Fruit fly (Drosophila melanogaster) whole organism, embryonic: Measurements from ENCODE around the gene CG34049.

Experiments used
- Antp ChIP-seq: fragments of 200-800 bp; sonication (Bioruptor generic); optimal IDR thresholded peaks from 3 replicates; lab custom pipeline; 2016; ENCODE audit warnings: missing biosample characterization, missing genetic modification characterization
- Asciz ChIP-seq: fragments of 200-800 bp; sonication (Bioruptor generic); optimal IDR thresholded peaks from 2 replicates; lab custom pipeline; 2017; ENCODE audit warnings: missing biosample characterization, mild to moderate bottlenecking, missing genetic modification characterization, missing genetic modification reagents
- CG14965 ChIP-seq: fragments of 200-800 bp; sonication (Bioruptor generic); optimal IDR thresholded peaks from 2 replicates; lab custom pipeline; 2016; ENCODE audit warnings: missing biosample characterization, missing genetic modification characterization, borderline replicate concordance
- CG1603 ChIP-seq: fragments of 200-800 bp; sonication (Bioruptor generic); optimal IDR thresholded peaks from 2 replicates; lab custom pipeline; 2019; ENCODE audit warnings: missing biosample characterization, mild to moderate bottlenecking, missing genetic modification characterization, moderate library complexity
- CG17186 ChIP-seq: fragments of 200-800 bp; sonication (Bioruptor generic); optimal IDR thresholded peaks from 3 replicates; lab custom pipeline; 2017; ENCODE audit warnings: missing biosample characterization, missing genetic modification reagents, missing genetic modification characterization
- CG2678 ChIP-seq: fragments of 200-800 bp; sonication (Bioruptor generic); optimal IDR thresholded peaks from 3 replicates; lab custom pipeline; 2019; ENCODE audit warnings: missing biosample characterization, mild to moderate bottlenecking, missing genetic modification characterization, moderate library complexity
- CG33557 ChIP-seq: fragments of 200-800 bp; sonication (Bioruptor generic); optimal IDR thresholded peaks from 2 replicates; lab custom pipeline; 2019; ENCODE audit warnings: missing biosample characterization, mild to moderate bottlenecking, missing genetic modification characterization, moderate library complexity
- CG3407 ChIP-seq: fragments of 200-800 bp; sonication (Bioruptor generic); optimal IDR thresholded peaks from 2 replicates; lab custom pipeline; 2018; ENCODE audit warnings: missing biosample characterization, mild to moderate bottlenecking, missing genetic modification characterization
- CG4282 ChIP-seq: fragments of 200-800 bp; sonication (Bioruptor generic); optimal IDR thresholded peaks from 2 replicates; lab custom pipeline; 2016; ENCODE audit warnings: missing biosample characterization, missing genetic modification characterization
- CG43689 ChIP-seq: fragments of 200-800 bp; sonication (Bioruptor generic); IDR thresholded peaks from 2 replicates; pipeline ENCODE4 v1.3.6; 2022; ENCODE audit warnings: missing biosample characterization, missing genetic modification characterization
- CG4404 ChIP-seq: fragments of 200-800 bp; sonication (Bioruptor generic); IDR thresholded peaks from 2 replicates; pipeline ENCODE4 v1.3.6; 2022; ENCODE audit warnings: missing biosample characterization, missing genetic modification characterization
- CG4707 ChIP-seq: fragments of 200-800 bp; sonication (Bioruptor generic); optimal IDR thresholded peaks from 2 replicates; lab custom pipeline; 2018; ENCODE audit warnings: missing biosample characterization, mild to moderate bottlenecking, missing genetic modification characterization, moderate library complexity
- CG4820 ChIP-seq: fragments of 200-800 bp; sonication (Bioruptor generic); optimal IDR thresholded peaks from 3 replicates; lab custom pipeline; 2016; ENCODE audit warnings: missing biosample characterization, missing genetic modification characterization
- CG6791 ChIP-seq: fragments of 200-800 bp; sonication (Bioruptor generic); IDR thresholded peaks from 3 replicates; pipeline ENCODE4 v1.3.6; 2022; ENCODE audit warnings: missing biosample characterization, missing genetic modification characterization; ENCODE audit not compliant: partially characterized antibody
- CG7786 ChIP-seq: fragments of 200-800 bp; sonication (Bioruptor generic); optimal IDR thresholded peaks from 2 replicates; lab custom pipeline; 2016; ENCODE audit warnings: missing biosample characterization, missing genetic modification characterization
- CG8478 ChIP-seq: fragments of >200 bp; optimal IDR thresholded peaks from 2 replicates; lab custom pipeline; 2018
- CTCF ChIP-seq: fragments of 200-800 bp; sonication (Bioruptor generic); optimal IDR thresholded peaks from 2 replicates; lab custom pipeline; 2017; ENCODE audit warnings: missing biosample characterization, mild to moderate bottlenecking, missing genetic modification characterization, moderate library complexity
- D ChIP-seq, 2 experiments: fragments of 200-800 bp in 1 of 2; fragments of >200 bp in 1 of 2; sonication (Bioruptor generic) in 1 of 2; optimal IDR thresholded peaks; 2 replicates in 1 of 2; 3 replicates in 1 of 2; lab custom pipeline; 2017; ENCODE audit warnings: mild to moderate bottlenecking in 1 of 2, missing biosample characterization in 1 of 2, missing genetic modification characterization in 1 of 2, missing genetic modification reagents in 1 of 2
- Deaf1 ChIP-seq: fragments of 200-800 bp; optimal IDR thresholded peaks from 3 replicates; lab custom pipeline; 2019; ENCODE audit warnings: missing biosample characterization, mild to moderate bottlenecking, missing genetic modification characterization, moderate library complexity
- Dll ChIP-seq: fragments of 200-800 bp; sonication (Bioruptor generic); IDR thresholded peaks from 4 replicates; pipeline ENCODE4 v1.3.6; 2022; ENCODE audit warnings: missing biosample characterization, missing genetic modification characterization; ENCODE audit not compliant: partially characterized antibody
- E2f2 ChIP-seq: fragments of 200-800 bp; sonication (Bioruptor generic); IDR thresholded peaks from 2 replicates; pipeline ENCODE4 v1.3.6; 2022; ENCODE audit warnings: missing biosample characterization, missing genetic modification characterization
- Eip74EF ChIP-seq, 2 experiments: fragments of 200-800 bp in 1 of 2; fragments of >200 bp in 1 of 2; sonication (Bioruptor generic) in 1 of 2; optimal IDR thresholded peaks; 2 replicates each; lab custom pipeline; 2017 to 2019; ENCODE audit warnings: missing biosample characterization in 2 of 2, missing genetic modification characterization in 2 of 2, mild to moderate bottlenecking in 1 of 2, moderate library complexity in 1 of 2
- H15 ChIP-seq: fragments of 200-800 bp; sonication (Bioruptor generic); IDR thresholded peaks from 3 replicates; pipeline ENCODE4 v1.3.6; 2022; ENCODE audit warnings: missing biosample characterization, missing genetic modification characterization
- Hand ChIP-seq: fragments of 200-800 bp; sonication (Bioruptor generic); optimal IDR thresholded peaks from 2 replicates; lab custom pipeline; 2017; ENCODE audit warnings: mild to moderate bottlenecking, missing biosample characterization, missing genetic modification reagents, missing genetic modification characterization
- MESR4 ChIP-seq: fragments of 200-800 bp; sonication (Bioruptor generic); optimal IDR thresholded peaks from 2 replicates; lab custom pipeline; 2018; ENCODE audit warnings: missing biosample characterization, mild to moderate bottlenecking, missing genetic modification characterization, moderate library complexity
- Six4 ChIP-seq: fragments of 200-800 bp; sonication (Bioruptor generic); optimal IDR thresholded peaks from 2 replicates; lab custom pipeline; 2016; ENCODE audit warnings: missing biosample characterization, missing genetic modification characterization
- Sry-β ChIP-seq: fragments of 200-800 bp; sonication (Bioruptor generic); optimal IDR thresholded peaks from 2 replicates; lab custom pipeline; 2018; ENCODE audit warnings: missing biosample characterization, mild to moderate bottlenecking, missing genetic modification characterization, moderate library complexity
- Stat92E ChIP-seq, 3 experiments: fragments of >200 bp in 2 of 3; fragments of 200-800 bp in 1 of 3; sonication (Bioruptor generic) in 1 of 3; optimal IDR thresholded peaks; 2 replicates each; lab custom pipeline; 2017 to 2019; ENCODE audit warnings: missing biosample characterization in 3 of 3, missing genetic modification characterization in 3 of 3, mild to moderate bottlenecking in 1 of 3, moderate library complexity in 1 of 3
- al ChIP-seq: fragments of 200-800 bp; sonication (Bioruptor generic); IDR thresholded peaks from 2 replicates; pipeline ENCODE4 v1.3.6; 2022; ENCODE audit warnings: missing biosample characterization, missing genetic modification characterization
- bcd ChIP-seq: fragments of 200-800 bp; sonication (Bioruptor generic); optimal IDR thresholded peaks from 2 replicates; lab custom pipeline; 2017; ENCODE audit warnings: missing biosample characterization, mild to moderate bottlenecking, missing genetic modification characterization
- crc ChIP-seq: fragments of 200-800 bp; sonication (Bioruptor generic); optimal IDR thresholded peaks from 2 replicates; lab custom pipeline; 2016; ENCODE audit warnings: missing biosample characterization, missing genetic modification characterization
- cwo ChIP-seq: fragments of 200-800 bp; sonication (Bioruptor generic); optimal IDR thresholded peaks from 3 replicates; lab custom pipeline; 2017; ENCODE audit warnings: missing biosample characterization, missing genetic modification characterization, mild to moderate bottlenecking, moderate library complexity, missing genetic modification reagents
- dan ChIP-seq: fragments of 200-800 bp; sonication (Bioruptor generic); IDR thresholded peaks from 2 replicates; pipeline ENCODE4 v1.3.6; 2022; ENCODE audit warnings: missing biosample characterization, missing genetic modification characterization
- dmrt11E ChIP-seq: fragments of 200-800 bp; sonication (Bioruptor generic); optimal IDR thresholded peaks from 3 replicates; lab custom pipeline; 2018; ENCODE audit warnings: missing biosample characterization, mild to moderate bottlenecking, missing genetic modification characterization, moderate library complexity
- dmrt99B ChIP-seq: fragments of 200-800 bp; sonication (Bioruptor generic); optimal IDR thresholded peaks from 2 replicates; lab custom pipeline; 2018; ENCODE audit warnings: missing biosample characterization, mild to moderate bottlenecking, missing genetic modification characterization, moderate library complexity
- eve ChIP-seq, 2 experiments: fragments of >200 bp; optimal IDR thresholded peaks; 2 replicates each; lab custom pipeline; 2017; ENCODE audit warnings: missing biosample characterization in 2 of 2, missing genetic modification characterization in 2 of 2
- fd102C ChIP-seq: fragments of 200-800 bp; sonication (Bioruptor generic); optimal IDR thresholded peaks from 2 replicates; lab custom pipeline; 2018; ENCODE audit warnings: missing biosample characterization, mild to moderate bottlenecking, missing genetic modification characterization, moderate library complexity
- gsb ChIP-seq: fragments of 200-800 bp; sonication (Bioruptor generic); IDR thresholded peaks from 2 replicates; pipeline ENCODE4 v1.3.6; 2022; ENCODE audit warnings: missing biosample characterization, missing genetic modification characterization
- inv ChIP-seq: fragments of 200-800 bp; sonication (Bioruptor generic); IDR thresholded peaks from 2 replicates; pipeline ENCODE4 v1.3.6; 2022; ENCODE audit warnings: missing biosample characterization, missing genetic modification characterization; ENCODE audit not compliant: partially characterized antibody
- kah ChIP-seq: fragments of 200-800 bp; sonication (Bioruptor generic); optimal IDR thresholded peaks from 2 replicates; lab custom pipeline; 2018; ENCODE audit warnings: missing biosample characterization, mild to moderate bottlenecking, missing genetic modification characterization
- lmd ChIP-seq: fragments of 200-800 bp; sonication (Bioruptor generic); IDR thresholded peaks from 2 replicates; pipeline ENCODE4 v1.3.6; 2022; ENCODE audit warnings: missing biosample characterization, missing genetic modification characterization
- seq ChIP-seq: fragments of 200-800 bp; sonication (Bioruptor generic); IDR thresholded peaks from 2 replicates; pipeline ENCODE4 v1.3.6; 2022; ENCODE audit warnings: missing biosample characterization, missing genetic modification characterization
- sqz ChIP-seq: fragments of 200-800 bp; sonication (Bioruptor generic); optimal IDR thresholded peaks from 3 replicates; lab custom pipeline; 2018; ENCODE audit warnings: missing biosample characterization, mild to moderate bottlenecking, missing genetic modification characterization
- ttk ChIP-seq: fragments of 200-800 bp; sonication (Bioruptor generic); IDR thresholded peaks from 2 replicates; pipeline ENCODE4 v2.1.2; 2022; ENCODE audit warnings: missing biosample characterization, missing genetic modification characterization
- usp ChIP-seq: fragments of >200 bp; optimal IDR thresholded peaks from 2 replicates; lab custom pipeline; 2017; ENCODE audit warnings: missing biosample characterization, missing genetic modification characterization
- wdn ChIP-seq: fragments of 200-800 bp; sonication (Bioruptor generic); IDR thresholded peaks from 2 replicates; pipeline ENCODE4 v1.3.6; 2022; ENCODE audit warnings: missing biosample characterization, missing genetic modification characterization
- yki ChIP-seq: fragments of >200 bp; optimal IDR thresholded peaks from 3 replicates; lab custom pipeline; 2018
- zen ChIP-seq: fragments of 200-800 bp; sonication (Bioruptor generic); optimal IDR thresholded peaks from 3 replicates; lab custom pipeline; 2018; ENCODE audit warnings: missing biosample characterization, mild to moderate bottlenecking, missing genetic modification characterization, moderate library complexity

The CG34049 gene

dm6 chr2L:2226259-2227121 is 38.6 kb downstream of the CG34049 start, which contains the start of the genes CG15387 and sau (continued):
- peak; percentile 65 for TF ChIP-seq sqz (GFP tag; lab: Kevin White, UChicago)
- TF ChIP-seq yki = no peak
- TF ChIP-seq Antp (GFP tag; lab: Kevin White, UChicago) = peak; percentile 90
- TF ChIP-seq crc = peak; percentile 88
- peak; percentile 82 for TF ChIP-seq bcd (GFP tag; lab: Kevin White, UChicago)
- TF ChIP-seq D (optimal IDR thresholded peaks at IDR 0.05; lab: Kevin White, UChicago) = no peak
- peak; percentile 67 for TF ChIP-seq D (GFP tag; optimal IDR thresholded peaks at IDR 0.05; lab: Kevin White, UChicago)
- peak; percentile 88 for TF ChIP-seq CG4282 (GFP tag; lab: Kevin White, UChicago)
- peak; percentile 76; the same call in 2 of the 3 replicates for TF ChIP-seq H15 (GFP tag; lab: Robert Waterston, UW)
- peak; percentile 65 for TF ChIP-seq cwo (GFP tag; lab: Kevin White, UChicago)
- TF ChIP-seq dan (GFP tag; lab: Robert Waterston, UW) = no peak
- TF ChIP-seq Sry-β = peak; percentile 50
- TF ChIP-seq Eip74EF (GFP tag; optimal IDR thresholded peaks at IDR 0.05; lab: Kevin White, UChicago) = peak in 1 of 2 experiments; percentile 65
- peak; percentile 87 for TF ChIP-seq CG33557 (GFP tag; lab: Kevin White, UChicago)
- peak; percentile 86 for TF ChIP-seq dmrt11E
- TF ChIP-seq CG4707 (GFP tag; lab: Kevin White, UChicago) = peak; percentile 52
- peak; percentile 23 for TF ChIP-seq CTCF (GFP tag; lab: Kevin White, UChicago)
- peak; percentile 66 for TF ChIP-seq gsb (GFP tag; lab: Robert Waterston, UW)
- TF ChIP-seq CG3407 = peak; percentile 84
- peak; percentile 79 for TF ChIP-seq dmrt99B (tag; lab: Kevin White, UChicago)
- TF ChIP-seq CG6791 (GFP tag; lab: Robert Waterston, UW) = peak; percentile 84
- peak; percentile 79 for TF ChIP-seq CG17186
- TF ChIP-seq lmd (GFP tag; lab: Robert Waterston, UW) = peak; percentile 82
- peak; percentile 79 for TF ChIP-seq CG4820 (GFP tag; lab: Kevin White, UChicago)
- TF ChIP-seq wdn (GFP tag; lab: Robert Waterston, UW) = peak; percentile 73; the same call in 1 of the 2 replicates
- TF ChIP-seq Hand (GFP tag; lab: Kevin White, UChicago) = peak; percentile 52
- TF ChIP-seq CG14965 = no peak
- peak; percentile 59 for TF ChIP-seq Deaf1 (tag; lab: Kevin White, UChicago)
- TF ChIP-seq inv = peak; percentile 90
- TF ChIP-seq MESR4 (GFP tag; lab: Kevin White, UChicago) = peak; percentile 42
- TF ChIP-seq Stat92E (GFP tag; optimal IDR thresholded peaks at IDR 0.05; lab: Kevin White, UChicago) = no peak
- TF ChIP-seq CG8478 (lab: Kevin White, UChicago) = no peak
- peak; percentile 76 for TF ChIP-seq Asciz (GFP tag; lab: Kevin White, UChicago)
- TF ChIP-seq eve (GFP tag; optimal IDR thresholded peaks at IDR 0.05; lab: Kevin White, UChicago) = no peak
- TF ChIP-seq CG43689 = peak; percentile 64
- TF ChIP-seq seq (GFP tag; lab: Robert Waterston, UW) = peak; percentile 80
- peak; percentile 80 for TF ChIP-seq ttk (GFP tag; lab: Robert Waterston, UW)
- TF ChIP-seq kah (GFP tag; lab: Kevin White, UChicago) = peak; percentile 29
- peak; percentile 83 for TF ChIP-seq zen (tag; lab: Kevin White, UChicago)
- peak; percentile 65 for TF ChIP-seq E2f2
- no peak for TF ChIP-seq fd102C (GFP tag; lab: Kevin White, UChicago)
- TF ChIP-seq CG7786 (GFP tag; lab: Kevin White, UChicago) = peak; percentile 91
- peak; percentile 96 for TF ChIP-seq Dll (GFP tag; lab: Robert Waterston, UW)
- TF ChIP-seq Six4 = peak; percentile 81
- TF ChIP-seq CG4404 (GFP tag; lab: Robert Waterston, UW) = peak; percentile 79
- TF ChIP-seq usp (GFP tag; lab: Kevin White, UChicago) = no peak
- TF ChIP-seq CG1603 (tag; lab: Kevin White, UChicago) = peak; percentile 84
- TF ChIP-seq al (GFP tag; lab: Robert Waterston, UW) = peak; percentile 79
- peak; percentile 88 for TF ChIP-seq CG2678 (tag; lab: Kevin White, UChicago)
